Fruit fly (Drosophila melanogaster) whole organism, embryonic: ENCODE results near the gene Pdi.
A peak's percentile ranks its signal among the peaks of the same experiment; 100 is the strongest.

ENCODE experiments used
- Adf1 ChIP-seq: fragments of 200-800 bp; sonication (Bioruptor generic); IDR thresholded peaks from 2 replicates; pipeline ENCODE4 v1.3.6; 2022; ENCODE audit warnings: missing biosample characterization, missing genetic modification characterization
- Awh ChIP-seq: fragments of 200-800 bp; sonication (Bioruptor generic); IDR thresholded peaks from 2 replicates; pipeline ENCODE4, ENCODE4 v1.3.6; 2022; ENCODE audit warnings: missing biosample characterization, missing genetic modification characterization
- CG10147 ChIP-seq: fragments of 200-800 bp; sonication (Bioruptor generic); optimal IDR thresholded peaks from 2 replicates; lab custom pipeline; 2019; ENCODE audit warnings: missing biosample characterization, mild to moderate bottlenecking, missing genetic modification characterization, moderate library complexity
- CG11696 ChIP-seq: fragments of 200-800 bp; sonication (Bioruptor generic); IDR thresholded peaks from 2 replicates; pipeline ENCODE4 v1.3.6; 2022; ENCODE audit warnings: missing biosample characterization, missing genetic modification characterization
- CG12744 ChIP-seq: fragments of 200-800 bp; sonication (Bioruptor generic); optimal IDR thresholded peaks from 2 replicates; lab custom pipeline; 2016; ENCODE audit warnings: missing biosample characterization, missing genetic modification characterization
- CG13123 ChIP-seq: fragments of 200-800 bp; sonication (Bioruptor generic); optimal IDR thresholded peaks from 2 replicates; lab custom pipeline; 2016; ENCODE audit warnings: missing biosample characterization, missing genetic modification characterization
- CG15479 ChIP-seq: fragments of 200-800 bp; sonication (Bioruptor generic); optimal IDR thresholded peaks from 3 replicates; lab custom pipeline; 2019; ENCODE audit warnings: missing biosample characterization, mild to moderate bottlenecking, missing genetic modification characterization, moderate library complexity
- CG1603 ChIP-seq: fragments of 200-800 bp; sonication (Bioruptor generic); optimal IDR thresholded peaks from 2 replicates; lab custom pipeline; 2019; ENCODE audit warnings: missing biosample characterization, mild to moderate bottlenecking, missing genetic modification characterization, moderate library complexity
- CG16779 ChIP-seq: fragments of 200-800 bp; sonication (Bioruptor generic); IDR thresholded peaks from 2 replicates; pipeline ENCODE4 v1.3.6; 2022; ENCODE audit warnings: missing biosample characterization, missing genetic modification characterization
- CG6272 ChIP-seq: fragments of 200-800 bp; sonication (Bioruptor generic); IDR thresholded peaks from 2 replicates; pipeline ENCODE4 v1.3.6; 2022; ENCODE audit warnings: missing biosample characterization, missing genetic modification characterization
- CG6854 ChIP-seq: fragments of 200-800 bp; sonication (Bioruptor generic); optimal IDR thresholded peaks from 3 replicates; lab custom pipeline; 2017; ENCODE audit warnings: missing biosample characterization, mild to moderate bottlenecking, missing genetic modification characterization
- CG8765 ChIP-seq: fragments of 200-800 bp; sonication (Bioruptor generic); IDR thresholded peaks from 2 replicates; pipeline ENCODE4 v1.3.6; 2022; ENCODE audit warnings: missing biosample characterization, missing genetic modification characterization
- D ChIP-seq, 2 experiments: fragments of 200-800 bp in 1 of 2; fragments of >200 bp in 1 of 2; sonication (Bioruptor generic) in 1 of 2; optimal IDR thresholded peaks; 2 replicates in 1 of 2; 3 replicates in 1 of 2; lab custom pipeline; 2017; ENCODE audit warnings: mild to moderate bottlenecking in 1 of 2, missing biosample characterization in 1 of 2, missing genetic modification characterization in 1 of 2, missing genetic modification reagents in 1 of 2
- E2f1 ChIP-seq: fragments of 200-800 bp; sonication (Bioruptor generic); IDR thresholded peaks from 2 replicates; pipeline ENCODE4 v1.3.6; 2022; ENCODE audit warnings: missing biosample characterization, missing genetic modification characterization
- Hey ChIP-seq: fragments of 200-800 bp; sonication (Bioruptor generic); optimal IDR thresholded peaks from 3 replicates; lab custom pipeline; 2018; ENCODE audit warnings: missing biosample characterization, mild to moderate bottlenecking, missing genetic modification characterization
- HmgD ChIP-seq: fragments of 200-800 bp; sonication (Bioruptor generic); optimal IDR thresholded peaks from 3 replicates; lab custom pipeline; 2016; ENCODE audit warnings: missing biosample characterization, missing genetic modification characterization
- Lpt ChIP-seq: fragments of >200 bp; optimal IDR thresholded peaks from 2 replicates; lab custom pipeline; 2018; ENCODE audit warnings: missing biosample characterization, missing genetic modification characterization
- Mes4 ChIP-seq: fragments of 200-800 bp; sonication (Bioruptor generic); optimal IDR thresholded peaks from 2 replicates; lab custom pipeline; 2016; ENCODE audit warnings: missing biosample characterization, missing genetic modification characterization
- Rfx ChIP-seq: fragments of 200-800 bp; sonication (Bioruptor generic); IDR thresholded peaks from 2 replicates; pipeline ENCODE4 v1.3.6; 2022; ENCODE audit warnings: missing biosample characterization, missing genetic modification characterization
- cg ChIP-seq: fragments of 200-800 bp; sonication (Bioruptor generic); optimal IDR thresholded peaks from 3 replicates; lab custom pipeline; 2019; ENCODE audit warnings: missing biosample characterization, mild to moderate bottlenecking, missing genetic modification characterization, moderate library complexity
- danr ChIP-seq: fragments of 200-800 bp; sonication (Bioruptor generic); IDR thresholded peaks from 2 replicates; pipeline ENCODE4 v1.3.6; 2022; ENCODE audit warnings: missing biosample characterization, missing genetic modification characterization
- gsb-n ChIP-seq: fragments of 200-800 bp; sonication (Bioruptor generic); optimal IDR thresholded peaks from 3 replicates; lab custom pipeline; 2018; ENCODE audit warnings: missing biosample characterization, mild to moderate bottlenecking, missing genetic modification characterization
- her ChIP-seq: fragments of 200-800 bp; sonication (Bioruptor generic); optimal IDR thresholded peaks from 2 replicates; lab custom pipeline; 2016; ENCODE audit warnings: missing biosample characterization, missing genetic modification characterization
- oc ChIP-seq: fragments of 200-800 bp; sonication (Bioruptor generic); optimal IDR thresholded peaks from 2 replicates; lab custom pipeline; 2018; ENCODE audit warnings: missing biosample characterization, mild to moderate bottlenecking, missing genetic modification characterization, moderate library complexity
- pita ChIP-seq: fragments of 200-800 bp; sonication (Bioruptor generic); optimal IDR thresholded peaks from 2 replicates; lab custom pipeline; 2017; ENCODE audit warnings: missing biosample characterization, mild to moderate bottlenecking, missing genetic modification characterization
- prd ChIP-seq, 3 experiments: fragments of >200 bp in 2 of 3; fragments of 200-800 bp in 1 of 3; sonication (Bioruptor generic) in 1 of 3; optimal IDR thresholded peaks in 2 of 3; IDR thresholded peaks in 1 of 3; 2 replicates in 2 of 3; 3 replicates in 1 of 3; pipeline versions ENCODE4 v1.3.6 to Lab custom; 2017 to 2022; ENCODE audit warnings: missing biosample characterization in 1 of 3, missing genetic modification characterization in 1 of 3
- rib ChIP-seq: fragments of 200-800 bp; sonication (Bioruptor generic); IDR thresholded peaks from 2 replicates; pipeline ENCODE4 v1.3.6; 2022; ENCODE audit warnings: missing biosample characterization, missing genetic modification characterization
- sc ChIP-seq, 3 experiments: fragments of >200 bp in 2 of 3; fragments of 200-800 bp in 1 of 3; sonication (Bioruptor generic) in 1 of 3; optimal IDR thresholded peaks; 2 replicates in 2 of 3; 3 replicates in 1 of 3; lab custom pipeline; 2017; ENCODE audit warnings: mild to moderate bottlenecking in 1 of 3, missing biosample characterization in 1 of 3, missing genetic modification characterization in 1 of 3, missing genetic modification reagents in 1 of 3
- sens ChIP-seq: fragments of 200-800 bp; sonication (Bioruptor generic); peaks from one replicate; lab custom pipeline; 2016; ENCODE audit warnings: missing biosample characterization, missing genetic modification characterization
- shn ChIP-seq: fragments of 200-800 bp; sonication (Bioruptor generic); optimal IDR thresholded peaks from 3 replicates; lab custom pipeline; 2016; ENCODE audit warnings: missing biosample characterization, missing genetic modification characterization
- sim ChIP-seq: fragments of 200-800 bp; sonication (Bioruptor generic); IDR thresholded peaks from 2 replicates; pipeline ENCODE4 v1.3.6; 2022; ENCODE audit warnings: missing biosample characterization, missing genetic modification characterization
- sna ChIP-seq: fragments of 200-800 bp; sonication (Bioruptor generic); IDR thresholded peaks from 2 replicates; pipeline ENCODE4 v1.3.6; 2022; ENCODE audit warnings: missing biosample characterization, missing genetic modification characterization; ENCODE audit not compliant: partially characterized antibody
- so ChIP-seq: fragments of 200-800 bp; sonication (Bioruptor generic); IDR thresholded peaks from 3 replicates; pipeline ENCODE4 v1.3.6; 2022; ENCODE audit warnings: missing biosample characterization, missing genetic modification characterization
- twi ChIP-seq: fragments of 200-800 bp; optimal IDR thresholded peaks from 2 replicates; lab custom pipeline; 2019; ENCODE audit warnings: missing biosample characterization, mild to moderate bottlenecking, missing genetic modification characterization, moderate library complexity

The Pdi gene

DNA sequence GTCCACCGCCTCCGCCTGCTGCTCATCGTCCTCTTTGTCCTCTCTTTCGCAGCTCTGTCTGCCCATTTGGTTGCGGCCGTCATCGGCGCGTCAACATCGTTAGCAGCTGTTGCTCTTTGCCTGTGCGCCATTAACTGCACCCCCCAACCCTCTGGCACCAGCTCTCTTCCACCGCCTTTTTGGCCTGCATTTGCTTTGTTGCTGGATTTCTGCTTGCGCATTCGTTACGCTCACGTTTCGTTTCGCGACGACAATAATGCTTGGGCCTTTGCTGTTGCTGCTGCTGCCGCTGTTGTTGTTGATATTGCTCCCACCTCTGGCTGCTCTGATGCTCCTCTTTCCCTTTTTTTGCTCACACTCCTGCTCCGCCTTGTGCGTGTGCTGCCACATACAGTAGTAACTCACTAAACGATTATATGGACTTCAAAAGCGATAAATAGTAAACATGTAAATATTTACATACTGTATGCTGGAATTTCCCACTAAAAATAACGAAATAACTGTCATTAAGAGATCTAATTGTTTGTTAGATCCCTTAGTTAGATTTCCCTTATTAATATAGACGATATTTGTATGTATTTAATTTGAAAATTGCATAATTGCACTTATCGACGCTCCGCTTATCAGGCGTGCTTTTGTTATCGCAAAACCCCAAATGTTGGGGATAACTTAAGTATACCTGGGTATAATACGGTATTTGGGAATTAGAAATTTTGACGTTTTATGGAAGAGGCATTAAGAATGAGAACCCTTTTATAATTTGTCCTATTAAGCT is 40.8 kb downstream of the Pdi start (continued):
- TF ChIP-seq Rfx (GFP tag; lab: Robert Waterston, UW) (no peak), CG6854 (GFP tag; lab: Kevin White, UChicago) (peak; percentile 46), Lpt (no peak), CG10147 (GFP tag; lab: Kevin White, UChicago) (no peak), CG1603 (tag; lab: Kevin White, UChicago) (peak; percentile 2), pita (GFP tag; lab: Kevin White, UChicago) (no peak)

DNA sequence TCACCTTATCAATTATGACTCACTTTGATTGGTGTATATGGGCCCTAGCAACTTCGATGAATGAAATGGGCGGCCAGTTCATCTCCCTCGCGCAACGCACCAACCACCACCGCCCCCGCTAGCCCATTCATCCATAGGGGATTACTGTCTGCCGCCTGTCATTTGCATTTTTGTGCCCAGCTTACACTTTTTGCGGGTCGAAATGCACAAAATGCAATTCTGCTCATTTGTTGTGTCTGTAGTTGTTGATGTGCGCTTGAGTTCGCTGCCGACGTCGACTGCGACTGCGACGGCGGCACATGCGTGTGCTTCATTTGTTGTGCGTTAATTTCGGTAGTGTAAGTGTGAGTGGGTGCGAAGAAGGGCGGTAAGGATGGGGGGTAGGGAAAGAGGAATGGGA is 41.7 kb downstream of the Pdi start:
- TF ChIP-seq rib (GFP tag; lab: Robert Waterston, UW) (no peak), sens (GFP tag; lab: Kevin White, UChicago) (peak; percentile 56), Adf1 (peak; percentile 52; the same call in 1 of the 2 replicates), sna (no peak), cg (peak; percentile 0), oc (peak; percentile 12), D (optimal IDR thresholded peaks at IDR 0.05; lab: Kevin White, UChicago) (peak; percentile 15), D (GFP tag; optimal IDR thresholded peaks at IDR 0.05; lab: Kevin White, UChicago) (no peak), CG13123 (GFP tag; lab: Kevin White, UChicago) (no peak)

DNA sequence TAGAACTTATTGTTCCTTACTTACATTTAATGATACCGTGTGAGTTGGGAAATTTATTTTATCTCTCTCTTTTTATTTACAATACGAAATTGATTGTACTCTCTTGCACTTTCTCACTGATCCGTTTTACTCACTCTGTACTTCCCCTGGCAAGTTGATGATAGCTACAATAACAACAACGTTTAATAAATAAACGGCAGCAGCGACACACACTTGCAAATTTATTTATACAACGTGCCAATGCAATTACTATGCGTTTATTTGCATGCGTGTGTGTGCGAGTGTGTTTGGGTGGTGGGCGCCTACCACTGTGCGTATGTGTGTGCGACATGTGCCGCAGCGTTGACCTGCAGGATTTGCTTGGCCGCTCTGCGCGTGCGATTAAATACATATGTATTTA is 43.1 kb downstream of the Pdi start:
- no peak for TF ChIP-seq gsb-n (tag; lab: Kevin White, UChicago)
- no peak for TF ChIP-seq prd (optimal IDR thresholded peaks at IDR 0.05; lab: Kevin White, UChicago)
- TF ChIP-seq prd (GFP tag; IDR thresholded peaks at IDR 0.05; lab: Robert Waterston, UW): no peak
- no peak for TF ChIP-seq CG6272 (GFP tag; lab: Robert Waterston, UW)
- peak; percentile 24; the same call in 1 of the 2 replicates for TF ChIP-seq CG8765
- peak; percentile 1 for TF ChIP-seq cg
- TF ChIP-seq CG12744 (GFP tag; lab: Kevin White, UChicago): no peak
- TF ChIP-seq CG15479 (GFP tag; lab: Kevin White, UChicago): peak; percentile 28
- TF ChIP-seq so (GFP tag; lab: Robert Waterston, UW): no peak
- no peak for TF ChIP-seq sc (optimal IDR thresholded peaks at IDR 0.05; lab: Kevin White, UChicago)
- TF ChIP-seq sc (GFP tag; optimal IDR thresholded peaks at IDR 0.05; lab: Kevin White, UChicago): no peak
- TF ChIP-seq Hey (tag; lab: Kevin White, UChicago): peak; percentile 4
- TF ChIP-seq CG11696: no peak
- no peak for TF ChIP-seq shn (GFP tag; lab: Kevin White, UChicago)
- no peak for TF ChIP-seq her
- TF ChIP-seq sim (GFP tag; lab: Robert Waterston, UW): no peak
- TF ChIP-seq twi: peak; percentile 4
- TF ChIP-seq CG16779 (GFP tag; lab: Robert Waterston, UW): no peak
- TF ChIP-seq danr: no peak
- no peak for TF ChIP-seq Mes4 (GFP tag; lab: Kevin White, UChicago)
- no peak for TF ChIP-seq Awh (GFP tag; lab: Robert Waterston, UW)
- no peak for TF ChIP-seq E2f1 (GFP tag; lab: Robert Waterston, UW)
- no peak for TF ChIP-seq HmgD (GFP tag; lab: Kevin White, UChicago)
